Worm (Caenorhabditis elegans) whole organism, L2 larva: ENCODE measurements around the gene ubxn-5.

Experiments
- ama-1 ChIP-seq: fragments of 150-350 bp; optimal IDR thresholded peaks from 2 replicates; lab custom pipeline; 2018; ENCODE audit warnings: inconsistent platforms
- nhr-11 ChIP-seq: fragments of 150-350 bp; optimal IDR thresholded peaks from 2 replicates; lab custom pipeline; 2014; ENCODE audit warnings: missing biosample characterization, missing genetic modification characterization
- nhr-23 ChIP-seq: fragments of 150-350 bp; optimal IDR thresholded peaks from 2 replicates; lab custom pipeline; 2014; ENCODE audit warnings: missing biosample characterization, missing genetic modification reagents, missing genetic modification characterization
- nhr-25 ChIP-seq: fragments of 150-350 bp; sonication (generic microtip); optimal IDR thresholded peaks from 3 replicates; lab custom pipeline; 2014; ENCODE audit warnings: missing biosample characterization, missing genetic modification characterization
- zag-1 ChIP-seq: fragments of 150-350 bp; optimal IDR thresholded peaks from 2 replicates; lab custom pipeline; 2014; ENCODE audit warnings: missing biosample characterization, missing genetic modification characterization
- ztf-11 ChIP-seq: sonication (generic microtip); optimal IDR thresholded peaks from 2 replicates; lab custom pipeline; 2017; ENCODE audit warnings: missing biosample characterization, missing genetic modification characterization

DNA sequence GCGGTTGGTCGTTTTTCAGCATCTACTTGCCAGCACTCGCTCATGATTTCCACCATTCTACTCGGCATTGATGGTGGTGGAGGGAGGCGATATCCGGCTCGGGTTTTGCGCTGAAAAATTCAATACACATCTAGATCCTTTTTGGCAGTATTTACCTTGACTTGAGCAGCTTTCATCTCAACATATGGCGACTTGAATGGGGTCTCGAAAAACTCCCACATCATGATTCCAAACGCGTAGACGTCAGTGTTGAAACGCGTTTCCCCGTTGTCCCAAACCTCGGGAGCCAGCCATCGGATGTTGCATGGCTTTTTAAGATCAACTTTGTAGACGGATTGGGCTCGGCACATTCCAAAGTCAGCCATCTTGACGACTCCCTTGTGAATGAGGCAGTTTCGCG, 35.8 kb downstream of the ubxn-5 start:
- TF ChIP-seq zag-1 (tag; lab: Kevin White, UChicago) (no peak), ama-1 (no peak), nhr-11 (tag; lab: Kevin White, UChicago) (no peak), ztf-11 (tag; lab: Kevin White, UChicago) (no peak), nhr-23 (tag; lab: Kevin White, UChicago) (no peak), nhr-25 (tag; lab: Kevin White, UChicago) (no peak)
